Fruit fly (Drosophila melanogaster) whole organism, prepupa: ENCODE results near the gene pkm.
A peak's percentile ranks its signal among the peaks of the same experiment; 100 is the strongest.

Experiments used
- Blimp-1 ChIP-seq: fragments of 200-800 bp; sonication (Bioruptor generic); optimal IDR thresholded peaks from 3 replicates; lab custom pipeline; 2017; ENCODE audit warnings: missing biosample characterization, missing genetic modification characterization, mild to moderate bottlenecking, moderate library complexity, missing genetic modification reagents
- CG10631 ChIP-seq: fragments of 200-800 bp; sonication (Bioruptor generic); optimal IDR thresholded peaks from 2 replicates; lab custom pipeline; 2016; ENCODE audit warnings: missing biosample characterization, missing genetic modification characterization
- CG10669 ChIP-seq: fragments of 200-800 bp; sonication (Bioruptor generic); optimal IDR thresholded peaks from 3 replicates; lab custom pipeline; 2018; ENCODE audit warnings: missing biosample characterization, mild to moderate bottlenecking, missing genetic modification characterization, moderate library complexity
- CG11294 ChIP-seq: fragments of 200-800 bp; sonication (Bioruptor generic); IDR thresholded peaks from 2 replicates; pipeline ENCODE4 v1.3.6; 2022; ENCODE audit warnings: missing biosample characterization, missing genetic modification characterization
- CG11762 ChIP-seq: fragments of 200-800 bp; sonication (Bioruptor generic); optimal IDR thresholded peaks from 3 replicates; lab custom pipeline; 2016; ENCODE audit warnings: missing biosample characterization, missing genetic modification characterization; ENCODE audit not compliant: insufficient read depth
- CG11902 ChIP-seq: fragments of 200-800 bp; sonication (Bioruptor generic); optimal IDR thresholded peaks from 3 replicates; lab custom pipeline; 2016; ENCODE audit warnings: missing biosample characterization, missing genetic modification characterization
- CG16779 ChIP-seq: fragments of 200-800 bp; sonication (Bioruptor generic); optimal IDR thresholded peaks from 3 replicates; lab custom pipeline; 2017; ENCODE audit warnings: missing biosample characterization, mild to moderate bottlenecking, missing genetic modification characterization
- CG3032 ChIP-seq: fragments of 200-800 bp; optimal IDR thresholded peaks from 2 replicates; lab custom pipeline; 2019; ENCODE audit warnings: missing biosample characterization, mild to moderate bottlenecking, missing genetic modification characterization, moderate library complexity
- CG31627 ChIP-seq: fragments of 200-800 bp; sonication (Bioruptor generic); optimal IDR thresholded peaks from 3 replicates; lab custom pipeline; 2016; ENCODE audit warnings: missing biosample characterization, missing genetic modification characterization
- CG32006 ChIP-seq: fragments of 200-800 bp; sonication (Bioruptor generic); optimal IDR thresholded peaks from 3 replicates; lab custom pipeline; 2017; ENCODE audit warnings: missing biosample characterization, mild to moderate bottlenecking, missing genetic modification characterization
- CG34406 ChIP-seq: fragments of 200-800 bp; sonication (Bioruptor generic); optimal IDR thresholded peaks from 3 replicates; lab custom pipeline; 2016; ENCODE audit warnings: missing biosample characterization, missing genetic modification characterization
- CG3919 ChIP-seq: fragments of 200-800 bp; sonication (Bioruptor generic); optimal IDR thresholded peaks from 3 replicates; lab custom pipeline; 2016; ENCODE audit warnings: missing biosample characterization, missing genetic modification characterization
- CG6163 ChIP-seq: fragments of 200-800 bp; sonication (Bioruptor generic); IDR thresholded peaks from 3 replicates; pipeline ENCODE4 v1.3.6; 2022; ENCODE audit warnings: missing biosample characterization, missing genetic modification characterization
- CG6276 ChIP-seq: fragments of 200-800 bp; sonication (Bioruptor generic); optimal IDR thresholded peaks from 2 replicates; lab custom pipeline; 2017; ENCODE audit warnings: missing biosample characterization, mild to moderate bottlenecking, missing genetic modification characterization
- CG6792 ChIP-seq: fragments of 200-800 bp; sonication (Bioruptor generic); optimal IDR thresholded peaks from 3 replicates; lab custom pipeline; 2016; ENCODE audit warnings: missing biosample characterization, missing genetic modification characterization
- CG6808 ChIP-seq: fragments of 200-800 bp; sonication (Bioruptor generic); optimal IDR thresholded peaks from 3 replicates; lab custom pipeline; 2017; ENCODE audit warnings: missing biosample characterization, missing genetic modification characterization, mild to moderate bottlenecking, moderate library complexity, missing genetic modification reagents
- CG7368 ChIP-seq: fragments of 200-800 bp; sonication (Bioruptor generic); optimal IDR thresholded peaks from 3 replicates; lab custom pipeline; 2016; ENCODE audit warnings: missing biosample characterization, missing genetic modification characterization
- CG8319 ChIP-seq: fragments of 200-800 bp; sonication (Bioruptor generic); optimal IDR thresholded peaks from 3 replicates; lab custom pipeline; 2016; ENCODE audit warnings: missing biosample characterization, missing genetic modification characterization
- CG8632 ChIP-seq: fragments of 200-800 bp; sonication (Bioruptor generic); optimal IDR thresholded peaks from 3 replicates; lab custom pipeline; 2016; ENCODE audit warnings: missing biosample characterization, missing genetic modification characterization
- CG9139 ChIP-seq: fragments of 200-800 bp; sonication (Bioruptor generic); optimal IDR thresholded peaks from 3 replicates; lab custom pipeline; 2017; ENCODE audit warnings: missing biosample characterization, mild to moderate bottlenecking, missing genetic modification characterization
- Eip75B ChIP-seq: fragments of 200-800 bp; sonication (Bioruptor generic); optimal IDR thresholded peaks from 3 replicates; lab custom pipeline; 2016; ENCODE audit warnings: missing biosample characterization, missing genetic modification characterization
- Eip78C ChIP-seq: fragments of 200-800 bp; sonication (Bioruptor generic); peaks from one replicate; lab custom pipeline; 2016; ENCODE audit warnings: missing biosample characterization, missing genetic modification characterization
- Eip93F ChIP-seq: fragments of 200-800 bp; sonication (Bioruptor generic); optimal IDR thresholded peaks from 2 replicates; lab custom pipeline; 2016; ENCODE audit warnings: missing biosample characterization, mild to moderate bottlenecking, missing genetic modification characterization
- Ets96B ChIP-seq: fragments of 200-800 bp; optimal IDR thresholded peaks from 2 replicates; lab custom pipeline; 2019; ENCODE audit warnings: missing biosample characterization, mild to moderate bottlenecking, missing genetic modification characterization, moderate library complexity
- Gug ChIP-seq: fragments of 200-800 bp; sonication (Bioruptor generic); IDR thresholded peaks from 2 replicates; pipeline ENCODE4 v1.3.6; 2022; ENCODE audit warnings: missing biosample characterization, missing genetic modification characterization
- Hr39 ChIP-seq: fragments of 200-800 bp; sonication (Bioruptor generic); optimal IDR thresholded peaks from 2 replicates; lab custom pipeline; 2016; ENCODE audit warnings: missing biosample characterization, missing genetic modification characterization
- Hr4 ChIP-seq: fragments of 200-800 bp; sonication (Bioruptor generic); optimal IDR thresholded peaks from 3 replicates; lab custom pipeline; 2016; ENCODE audit warnings: missing biosample characterization, missing genetic modification characterization
- Lpt ChIP-seq: fragments of 200-800 bp; sonication (Bioruptor generic); optimal IDR thresholded peaks from 3 replicates; lab custom pipeline; 2016; ENCODE audit warnings: missing biosample characterization, missing genetic modification characterization
- Met ChIP-seq: fragments of 200-800 bp; sonication (Bioruptor generic); optimal IDR thresholded peaks from 3 replicates; lab custom pipeline; 2016; ENCODE audit warnings: missing biosample characterization, missing genetic modification characterization
- OdsH ChIP-seq: fragments of 200-800 bp; sonication (Bioruptor generic); optimal IDR thresholded peaks from 3 replicates; lab custom pipeline; 2016; ENCODE audit warnings: missing biosample characterization, missing genetic modification characterization
- Smox ChIP-seq: fragments of 200-800 bp; sonication (Bioruptor generic); optimal IDR thresholded peaks from 3 replicates; lab custom pipeline; 2016; ENCODE audit warnings: missing biosample characterization, missing genetic modification characterization
- Sox102F ChIP-seq: fragments of 200-800 bp; sonication (Bioruptor generic); optimal IDR thresholded peaks from 2 replicates; lab custom pipeline; 2016; ENCODE audit warnings: missing biosample characterization, mild to moderate bottlenecking, missing genetic modification characterization
- Sox15 ChIP-seq: fragments of 200-800 bp; sonication (Bioruptor generic); optimal IDR thresholded peaks from 3 replicates; lab custom pipeline; 2016; ENCODE audit warnings: missing biosample characterization, missing genetic modification characterization
- achi ChIP-seq: fragments of 200-800 bp; sonication (Bioruptor generic); optimal IDR thresholded peaks from 3 replicates; lab custom pipeline; 2016; ENCODE audit warnings: missing biosample characterization, missing genetic modification characterization
- acj6 ChIP-seq: fragments of 200-800 bp; sonication (Bioruptor generic); optimal IDR thresholded peaks from 3 replicates; lab custom pipeline; 2016; ENCODE audit warnings: missing biosample characterization, missing genetic modification characterization
- dac ChIP-seq: fragments of 200-800 bp; sonication (Bioruptor generic); optimal IDR thresholded peaks from 2 replicates; lab custom pipeline; 2017; ENCODE audit warnings: missing biosample characterization, mild to moderate bottlenecking, missing genetic modification characterization
- dsx ChIP-seq: fragments of 200-800 bp; optimal IDR thresholded peaks from 3 replicates; lab custom pipeline; 2019; ENCODE audit warnings: missing biosample characterization, mild to moderate bottlenecking, missing genetic modification characterization, moderate library complexity; ENCODE audit not compliant: poor library complexity, severe bottlenecking
- eg ChIP-seq: fragments of 200-800 bp; sonication (Bioruptor generic); IDR thresholded peaks from 3 replicates; pipeline ENCODE4 v1.3.6; 2022; ENCODE audit warnings: missing biosample characterization, missing genetic modification characterization
- fd59A ChIP-seq: fragments of 200-800 bp; sonication (Bioruptor generic); optimal IDR thresholded peaks from 2 replicates; lab custom pipeline; 2017; ENCODE audit warnings: missing biosample characterization, mild to moderate bottlenecking, missing genetic modification characterization, missing genetic modification reagents
- fd85E ChIP-seq: fragments of 200-800 bp; sonication (Bioruptor generic); optimal IDR thresholded peaks from 3 replicates; lab custom pipeline; 2016; ENCODE audit warnings: missing biosample characterization, missing genetic modification characterization
- lz ChIP-seq: fragments of 200-800 bp; sonication (Bioruptor generic); optimal IDR thresholded peaks from 3 replicates; lab custom pipeline; 2016; ENCODE audit warnings: missing biosample characterization, missing genetic modification characterization
- net ChIP-seq: fragments of 200-800 bp; sonication (Bioruptor generic); optimal IDR thresholded peaks from 3 replicates; lab custom pipeline; 2016; ENCODE audit warnings: missing biosample characterization, missing genetic modification characterization
- pdm3 ChIP-seq: fragments of 200-800 bp; sonication (Bioruptor generic); optimal IDR thresholded peaks from 3 replicates; lab custom pipeline; 2016; ENCODE audit warnings: missing biosample characterization, missing genetic modification characterization
- salr ChIP-seq, 2 experiments: fragments of 200-800 bp; sonication (Bioruptor generic); optimal IDR thresholded peaks; 3 replicates each; lab custom pipeline; 2016 to 2018; ENCODE audit warnings: missing biosample characterization in 2 of 2, missing genetic modification characterization in 2 of 2, mild to moderate bottlenecking in 1 of 2
- spab ChIP-seq: fragments of 200-800 bp; sonication (Bioruptor generic); optimal IDR thresholded peaks from 2 replicates; lab custom pipeline; 2017; ENCODE audit warnings: missing biosample characterization, mild to moderate bottlenecking, missing genetic modification characterization, missing genetic modification reagents
- ss ChIP-seq, 2 experiments: fragments of 200-800 bp; sonication (Bioruptor generic); optimal IDR thresholded peaks; 2 replicates in 1 of 2; 3 replicates in 1 of 2; lab custom pipeline; 2017 to 2018; ENCODE audit warnings: mild to moderate bottlenecking in 2 of 2, missing biosample characterization in 2 of 2, missing genetic modification characterization in 2 of 2, moderate library complexity in 1 of 2
- svp ChIP-seq: fragments of 200-800 bp; sonication (Bioruptor generic); peaks from one replicate; lab custom pipeline; 2016; ENCODE audit warnings: missing biosample characterization, missing genetic modification characterization
- topi ChIP-seq: fragments of 200-800 bp; sonication (Bioruptor generic); optimal IDR thresholded peaks from 3 replicates; lab custom pipeline; 2016; ENCODE audit warnings: missing biosample characterization, missing genetic modification characterization

Gene pkm

dm6 chrX:11542502-11542901 is 41.5 kb downstream of the pkm start:
- peak; percentile 40 for TF ChIP-seq CG3032
- peak; percentile 10 for TF ChIP-seq Hr4 (GFP tag; lab: Kevin White, UChicago)
- TF ChIP-seq CG9139 (GFP tag; lab: Kevin White, UChicago): no peak
- TF ChIP-seq lz: no peak
- TF ChIP-seq Met: no peak
- no peak for TF ChIP-seq Sox102F (GFP tag; lab: Kevin White, UChicago)
- TF ChIP-seq achi (GFP tag; lab: Kevin White, UChicago): peak; percentile 52
- peak; percentile 54 for TF ChIP-seq CG34406 (GFP tag; lab: Kevin White, UChicago)
- TF ChIP-seq CG7368 (GFP tag; lab: Kevin White, UChicago): no peak
- TF ChIP-seq Sox15 (GFP tag; lab: Kevin White, UChicago): no peak
- no peak for TF ChIP-seq Eip93F (GFP tag; lab: Kevin White, UChicago)
- peak; percentile 19 for TF ChIP-seq Hr39 (GFP tag; lab: Kevin White, UChicago)
- peak; percentile 1 for TF ChIP-seq Lpt (GFP tag; lab: Kevin White, UChicago)
- no peak for TF ChIP-seq fd59A (GFP tag; lab: Kevin White, UChicago)
- TF ChIP-seq CG6276: peak; percentile 10
- 0 out of 3 replicates have a peak, but pooled peaks have one; percentile 27 for TF ChIP-seq eg (GFP tag; lab: Robert Waterston, UW)
- TF ChIP-seq topi (GFP tag; lab: Kevin White, UChicago): no peak
- no peak for TF ChIP-seq CG11294 (GFP tag; lab: Robert Waterston, UW)
- no peak for TF ChIP-seq CG8319 (GFP tag; lab: Kevin White, UChicago)
- peak; percentile 45 for TF ChIP-seq OdsH (GFP tag; lab: Kevin White, UChicago)
- no peak for TF ChIP-seq Blimp-1 (GFP tag; lab: Kevin White, UChicago)
- TF ChIP-seq CG16779 (tag; lab: Kevin White, UChicago): peak; percentile 13
- TF ChIP-seq ss (GFP tag; optimal IDR thresholded peaks at IDR 0.05; lab: Kevin White, UChicago): peak; percentile 4 to 52
- peak; percentile 38 for TF ChIP-seq Ets96B
- TF ChIP-seq CG6163: 0 out of 3 replicates have a peak, but pooled peaks have one; percentile 8
- TF ChIP-seq CG31627 (GFP tag; lab: Kevin White, UChicago): no peak
- peak; percentile 44 for TF ChIP-seq CG6808
- no peak for TF ChIP-seq dac (GFP tag; lab: Kevin White, UChicago)
- TF ChIP-seq CG32006 (GFP tag; lab: Kevin White, UChicago): peak; percentile 56
- TF ChIP-seq svp (GFP tag; lab: Kevin White, UChicago): no peak
- TF ChIP-seq Smox (GFP tag; lab: Kevin White, UChicago): no peak
- peak; percentile 10 for TF ChIP-seq CG11902 (GFP tag; lab: Kevin White, UChicago)
- no peak for TF ChIP-seq pdm3 (GFP tag; lab: Kevin White, UChicago)
- no peak for TF ChIP-seq net (GFP tag; lab: Kevin White, UChicago)
- TF ChIP-seq CG3919 (GFP tag; lab: Kevin White, UChicago): peak; percentile 20
- TF ChIP-seq CG6792 (GFP tag; lab: Kevin White, UChicago): peak; percentile 14
- no peak for TF ChIP-seq fd85E (GFP tag; lab: Kevin White, UChicago)
- no peak for TF ChIP-seq Gug (GFP tag; lab: Robert Waterston, UW)
- peak; percentile 42 for TF ChIP-seq CG10631
- peak; percentile 58 for TF ChIP-seq Eip78C (GFP tag; lab: Kevin White, UChicago)
- TF ChIP-seq acj6 (GFP tag; lab: Kevin White, UChicago): peak; percentile 43
- TF ChIP-seq spab: peak; percentile 28
- TF ChIP-seq CG10669: peak; percentile 47
- TF ChIP-seq CG8632 (GFP tag; lab: Kevin White, UChicago): peak; percentile 43
- peak; percentile 7 for TF ChIP-seq CG11762
- peak in 1 of 2 experiments; percentile 28 for TF ChIP-seq salr (GFP tag; optimal IDR thresholded peaks at IDR 0.05; lab: Kevin White, UChicago)
- TF ChIP-seq Eip75B (GFP tag; lab: Kevin White, UChicago): no peak
- TF ChIP-seq dsx (GFP tag; lab: Kevin White, UChicago): peak; percentile 36
- TF ChIP-seq, all 60 proteins: peak for 27
